Worm (Caenorhabditis elegans) whole organism, L3 larva: ENCODE data around the gene lrpr-1.
A peak's percentile ranks its signal among the peaks of the same experiment; 100 is the strongest.

Experiments used
- ceh-82 ChIP-seq: fragments of 150-350 bp; optimal IDR thresholded peaks from 2 replicates; lab custom pipeline; 2014; ENCODE audit warnings: missing biosample characterization, missing genetic modification characterization
- jun-1 ChIP-seq: fragments of 150-350 bp; optimal IDR thresholded peaks from 2 replicates; lab custom pipeline; 2014; ENCODE audit warnings: missing biosample characterization, missing genetic modification reagents, missing genetic modification characterization
- nfya-1 ChIP-seq: sonication (generic microtip); optimal IDR thresholded peaks from 2 replicates; lab custom pipeline; 2017; ENCODE audit warnings: missing genetic modification characterization, mild to moderate bottlenecking, missing compliant biosample characterization, antibody characterized with exemption, moderate library complexity; ENCODE audit not compliant: insufficient read depth
- nhr-237 ChIP-seq: fragments of 150-350 bp; optimal IDR thresholded peaks from 2 replicates; lab custom pipeline; 2014; ENCODE audit warnings: missing biosample characterization, missing genetic modification characterization
- pqm-1 ChIP-seq: fragments of 150-350 bp; optimal IDR thresholded peaks from 2 replicates; lab custom pipeline; 2017; ENCODE audit warnings: missing biosample characterization, missing genetic modification characterization, inconsistent platforms
- unc-39 ChIP-seq: sonication (generic microtip); optimal IDR thresholded peaks from 4 replicates; lab custom pipeline; 2017; ENCODE audit warnings: missing biosample characterization, missing genetic modification characterization
- unc-62 ChIP-seq: fragments of 150-350 bp; sonication (generic microtip); optimal IDR thresholded peaks from 4 replicates; lab custom pipeline; 2014; ENCODE audit warnings: missing biosample characterization, missing genetic modification reagents, missing genetic modification characterization

ce11 chrV:5930588-5930987 is 12.9 kb upstream of the lrpr-1 start, which contains the start of gene galt-1:
- TF ChIP-seq unc-62 (GFP tag; lab: Kevin White, UChicago) (no peak), pqm-1 (tag; lab: Kevin White, UChicago) (peak; percentile 34), ceh-82 (tag; lab: Kevin White, UChicago) (no peak), jun-1 (no peak), nhr-237 (tag; lab: Kevin White, UChicago) (no peak), nfya-1 (tag; lab: Kevin White, UChicago) (no peak), unc-39 (tag; lab: Kevin White, UChicago) (no peak)
